Worm (Caenorhabditis elegans): Measurements from ENCODE around the gene Y50E8A.10.
"Not testable (repeated sequence)": the region's sequence is repeated elsewhere in the genome, so short reads cannot be mapped to it uniquely, and the experiment has no call there.

Gene Y50E8A.10

ce11 chrV:14746975-14747374 is 32.8 kb upstream of the Y50E8A.10 start:
- TF ChIP-seq drap-1 (GFP tag; optimal IDR thresholded peaks at IDR 0.05) (no peak), ces-1 (GFP tag; optimal IDR thresholded peaks at IDR 0.05) (no peak), tbx-8 (GFP tag; optimal IDR thresholded peaks at IDR 0.05) (no peak), ztf-11 (tag; optimal IDR thresholded peaks at IDR 0.05) (no peak)

DNA sequence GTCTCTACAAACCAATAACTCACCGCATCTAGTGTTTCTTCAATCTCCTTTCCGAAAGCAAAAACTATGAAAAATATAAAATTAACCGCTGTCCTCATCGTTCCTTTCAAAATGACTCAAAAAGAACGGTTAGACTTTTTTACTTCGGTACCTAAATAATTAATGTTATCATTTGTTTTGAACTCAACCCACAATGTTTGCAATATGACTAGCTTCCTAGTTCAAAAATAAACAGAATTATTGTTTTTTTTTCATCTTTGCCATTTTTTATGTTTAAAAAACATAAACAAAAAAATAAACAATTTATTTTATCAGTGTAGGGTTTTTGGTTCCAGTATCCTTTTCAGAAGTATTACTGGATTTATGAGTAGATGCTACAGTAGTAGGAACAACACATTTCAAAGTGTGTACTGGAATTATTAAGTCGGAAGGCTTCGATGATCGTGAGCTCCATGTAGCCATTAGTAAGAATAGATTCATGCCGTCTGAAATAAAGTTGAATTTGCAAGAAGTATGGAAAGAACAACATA is 31.1 kb upstream of the Y50E8A.10 start, which contains the start of the genes lipl-8 and Y50E8A.22:
Gene lipl-8 (minus strand): TSS at position 101 of the 530 bp plus-strand sequence.
Gene Y50E8A.22 (minus strand): TSS at position 480 of the 530 bp plus-strand sequence.
- TF ChIP-seq mep-1 (tag; optimal IDR thresholded peaks at IDR 0.05) (no peak), pha-4 (tag; optimal IDR thresholded peaks at IDR 0.05) (no peak), drap-1 (GFP tag; optimal IDR thresholded peaks at IDR 0.05) (no peak), mls-2 (tag; optimal IDR thresholded peaks at IDR 0.05) (no peak), unc-39 (tag; optimal IDR thresholded peaks at IDR 0.05) (no peak), ceh-83 (GFP tag; optimal IDR thresholded peaks at IDR 0.05) (no peak), lin-32 (GFP tag; optimal IDR thresholded peaks at IDR 0.05) (no peak), ceh-39 (tag; optimal IDR thresholded peaks at IDR 0.05) (no peak), nhr-76 (tag; optimal IDR thresholded peaks at IDR 0.05) (no peak), unc-62 (GFP tag; optimal IDR thresholded peaks at IDR 0.05) (no peak)

ce11 chrV:14750357-14750756 is 29.4 kb upstream of the Y50E8A.10 start, which contains the start of gene nspa-10:
nspa-10 (minus strand) TSS chrV:14750457.
- TF ChIP-seq mls-2 (tag; optimal IDR thresholded peaks at IDR 0.05); elt-3 (tag; optimal IDR thresholded peaks at IDR 0.05); sem-2 (GFP tag; optimal IDR thresholded peaks at IDR 0.05): not testable (repeated sequence)

ce11 chrV:14762563-14762962 is 17.2 kb upstream of the Y50E8A.10 start:
- no peak for TF ChIP-seq flh-1 (GFP tag; optimal IDR thresholded peaks at IDR 0.05)
- no peak for TF ChIP-seq lin-13 (tag; optimal IDR thresholded peaks at IDR 0.05)
- no peak for TF ChIP-seq mls-2 (tag; optimal IDR thresholded peaks at IDR 0.05)
- TF ChIP-seq sem-2 (GFP tag; optimal IDR thresholded peaks at IDR 0.05), result no peak
- no peak for TF ChIP-seq elt-3 (tag; optimal IDR thresholded peaks at IDR 0.05)
- no peak for TF ChIP-seq ham-2 (GFP tag; optimal IDR thresholded peaks at IDR 0.05)
- no peak for TF ChIP-seq lin-32 (GFP tag; optimal IDR thresholded peaks at IDR 0.05)
- TF ChIP-seq mep-1 (tag; optimal IDR thresholded peaks at IDR 0.05), result no peak
- TF ChIP-seq lsy-2 (tag; optimal IDR thresholded peaks at IDR 0.05), result no peak
- TF ChIP-seq nhr-76 (tag; optimal IDR thresholded peaks at IDR 0.05), result no peak
- no peak for TF ChIP-seq drap-1 (GFP tag; optimal IDR thresholded peaks at IDR 0.05)
- no peak for TF ChIP-seq M03D4.4 (tag; optimal IDR thresholded peaks at IDR 0.05)
- no peak for TF ChIP-seq nhr-12 (tag; optimal IDR thresholded peaks at IDR 0.05)
- TF ChIP-seq unc-39 (tag; optimal IDR thresholded peaks at IDR 0.05), result no peak
- TF ChIP-seq ces-1 (GFP tag; optimal IDR thresholded peaks at IDR 0.05), result no peak
- no peak for TF ChIP-seq ceh-43 (GFP tag; optimal IDR thresholded peaks at IDR 0.05)
- TF ChIP-seq nhr-237 (tag; optimal IDR thresholded peaks at IDR 0.05), result no peak
- TF ChIP-seq tbx-8 (GFP tag; optimal IDR thresholded peaks at IDR 0.05), result no peak
- no peak for TF ChIP-seq ceh-83 (GFP tag; optimal IDR thresholded peaks at IDR 0.05)

- TF ChIP-seq elt-1 (tag; optimal IDR thresholded peaks at IDR 0.05; ENCODE audit: borderline replicate concordance, insufficient read depth), result no peak
Observed at ce11 chrV:14763582-14763981, 16.2 kb upstream of the Y50E8A.10 start.

ce11 chrV:14773048-14773447 is 6.7 kb upstream of the Y50E8A.10 start, which contains the start of gene haf-7:
haf-7 (plus strand) TSS chrV:14773258.
- TF ChIP-seq ces-1 (GFP tag; optimal IDR thresholded peaks at IDR 0.05), result no peak
- no peak for TF ChIP-seq pha-4 (tag; optimal IDR thresholded peaks at IDR 0.05)
- no peak for TF ChIP-seq ham-2 (GFP tag; optimal IDR thresholded peaks at IDR 0.05)
- TF ChIP-seq sptf-1 (tag; optimal IDR thresholded peaks at IDR 0.05), result no peak
- TF ChIP-seq drap-1 (GFP tag; optimal IDR thresholded peaks at IDR 0.05), result no peak
- TF ChIP-seq mep-1 (tag; optimal IDR thresholded peaks at IDR 0.05), result no peak

DNA sequence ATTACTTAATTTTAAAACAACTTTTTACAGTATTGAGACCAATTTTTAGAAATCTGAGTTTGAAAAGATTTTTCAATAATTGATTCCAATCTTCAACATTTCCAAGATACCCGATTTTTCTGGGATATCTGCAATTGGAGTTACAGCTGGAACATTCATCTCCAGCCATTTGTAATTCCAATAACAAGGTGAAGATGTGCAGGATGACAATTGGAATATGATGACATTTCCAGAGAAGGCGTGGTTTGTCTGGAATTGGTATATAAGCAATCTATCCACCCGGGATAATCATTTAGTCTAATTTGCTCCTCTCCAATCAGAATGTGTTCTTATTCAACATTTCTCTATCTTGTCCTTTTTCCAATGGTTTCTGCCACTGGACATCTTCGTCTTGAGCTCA is 1.3 kb downstream of the Y50E8A.10 start, which contains the start of gene Y50E8A.11:
Gene Y50E8A.11 (plus strand): TSS at position 301 of the 400 bp plus-strand sequence.
- TF ChIP-seq ham-2 (GFP tag; optimal IDR thresholded peaks at IDR 0.05) (no peak), nhr-2 (tag; optimal IDR thresholded peaks at IDR 0.05) (no peak), bed-3 (GFP tag; optimal IDR thresholded peaks at IDR 0.05) (no peak), ceh-43 (GFP tag; optimal IDR thresholded peaks at IDR 0.05) (no peak), lin-32 (GFP tag; optimal IDR thresholded peaks at IDR 0.05) (no peak), mep-1 (tag; optimal IDR thresholded peaks at IDR 0.05) (no peak), hlh-1 (tag; optimal IDR thresholded peaks at IDR 0.05) (no peak), zip-8 (tag; optimal IDR thresholded peaks at IDR 0.05) (no peak), cnd-1 (tag; optimal IDR thresholded peaks at IDR 0.05) (no peak), mls-2 (tag; optimal IDR thresholded peaks at IDR 0.05) (no peak), snpc-4 (tag; optimal IDR thresholded peaks at IDR 0.05) (no peak), unc-120 (tag; optimal IDR thresholded peaks at IDR 0.05; ENCODE audit: poor library complexity, severe bottlenecking) (no peak), nhr-28 (tag; optimal IDR thresholded peaks at IDR 0.05) (no peak), mab-5 (tag; optimal IDR thresholded peaks at IDR 0.05) (no peak), nhr-237 (tag; optimal IDR thresholded peaks at IDR 0.05) (no peak), nhr-12 (tag; optimal IDR thresholded peaks at IDR 0.05) (no peak), nhr-76 (tag; optimal IDR thresholded peaks at IDR 0.05) (no peak), pha-4 (tag; optimal IDR thresholded peaks at IDR 0.05) (no peak)

Measured in whole organism, mixed stage, embryonic.